Worm (Caenorhabditis elegans) whole organism, L4/young adult: ENCODE data around the gene rbc-1.

Source experiments
- W03F9.2 ChIP-seq: fragments of 150-350 bp; optimal IDR thresholded peaks from 2 replicates; lab custom pipeline; 2014; ENCODE audit warnings: missing biosample characterization, missing genetic modification characterization
- dao-5 ChIP-seq: sonication (generic microtip); optimal IDR thresholded peaks from 2 replicates; lab custom pipeline; 2016; ENCODE audit warnings: missing genotype, missing genetic modification characterization, moderate library complexity, missing compliant biosample characterization
- him-1 ChIP-seq: sonication (generic microtip); optimal IDR thresholded peaks from 2 replicates; lab custom pipeline; 2016; ENCODE audit warnings: missing genotype, missing genetic modification reagents, missing genetic modification characterization, missing compliant biosample characterization

- TF ChIP-seq him-1 (tag; lab: Kevin White, UChicago) (no peak), dao-5 (no peak), W03F9.2 (no peak)
These were observed 49.7 kb upstream of the rbc-1 start for ce11 chrX:14561416-14561973.
